Fruit fly (Drosophila melanogaster): ENCODE data around the gene CG15042.
A peak's percentile ranks its signal among the peaks of the same experiment; 100 is the strongest.

CG15042 gene

DNA sequence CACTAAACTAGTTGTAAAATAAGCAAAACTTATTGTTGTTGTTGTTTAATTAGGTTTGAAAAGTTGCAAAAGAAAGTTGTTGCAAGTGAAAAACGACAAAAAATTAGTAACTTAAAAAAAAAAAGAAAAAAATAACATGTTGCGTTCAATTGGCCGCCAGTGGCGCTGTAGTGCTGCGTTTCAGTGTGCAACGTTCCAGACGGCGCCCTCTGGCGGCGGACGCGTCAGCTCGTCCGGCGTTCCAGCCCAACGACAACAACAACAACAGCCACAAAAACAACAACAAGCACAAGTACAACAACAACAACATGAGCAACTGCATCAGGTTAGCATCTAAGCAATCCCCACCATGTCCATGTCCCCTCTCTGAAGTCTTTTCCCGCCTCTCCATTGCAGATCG is 10.7 kb downstream of the CG15042 start (continued):
- TF ChIP-seq MTF-1 (GFP tag; optimal IDR thresholded peaks at IDR 0.05; ENCODE audit: borderline replicate concordance) (peak; percentile 42), CG8359 (GFP tag; optimal IDR thresholded peaks at IDR 0.05; ENCODE audit: borderline replicate concordance) (no peak), CG9797 (GFP tag; optimal IDR thresholded peaks at IDR 0.05) (no peak), eve (GFP tag; optimal IDR thresholded peaks at IDR 0.05) (no peak), CG17612 (GFP tag; IDR thresholded peaks at IDR 0.05) (no peak), psq (GFP tag; optimal IDR thresholded peaks at IDR 0.05) (no peak), CG32767 (GFP tag; IDR thresholded peaks at IDR 0.05) (no peak), Dref (GFP tag; IDR thresholded peaks at IDR 0.05) (no peak), kah (GFP tag; optimal IDR thresholded peaks at IDR 0.05) (no peak), zfh2 (GFP tag; optimal IDR thresholded peaks at IDR 0.05) (no peak), scrt (GFP tag; optimal IDR thresholded peaks at IDR 0.05) (no peak), CG12219 (GFP tag; optimal IDR thresholded peaks at IDR 0.05) (no peak), CG30431 (GFP tag; optimal IDR thresholded peaks at IDR 0.05) (no peak), Med (GFP tag) (peak; percentile 87), CG4820 (GFP tag; optimal IDR thresholded peaks at IDR 0.05) (peak; percentile 6), CG17359 (tag; optimal IDR thresholded peaks at IDR 0.05) (peak; percentile 92), CG11560 (tag; IDR thresholded peaks at IDR 0.05) (no peak), abd-A (tag; optimal IDR thresholded peaks at IDR 0.05) (no peak), CG12104 (GFP tag; optimal IDR thresholded peaks at IDR 0.05) (no peak), CG13894 (tag; optimal IDR thresholded peaks at IDR 0.05) (no peak), CG5245 (GFP tag; optimal IDR thresholded peaks at IDR 0.05) (peak; percentile 24), CG2202 (tag; optimal IDR thresholded peaks at IDR 0.05) (no peak), CG30020 (tag; optimal IDR thresholded peaks at IDR 0.05) (no peak), gce (GFP tag; IDR thresholded peaks at IDR 0.05) (0 out of 3 replicates have a peak, but pooled peaks have one; percentile 49), CrebB (tag; optimal IDR thresholded peaks at IDR 0.05) (no peak), btn (GFP tag; optimal IDR thresholded peaks at IDR 0.05) (no peak), esg (GFP tag; conservative IDR thresholded peaks at IDR 0.05) (no peak), sna (GFP tag; IDR thresholded peaks at IDR 0.05; ENCODE audit: partially characterized antibody) (no peak), CG14860 (GFP tag; IDR thresholded peaks at IDR 0.05; ENCODE audit: partially characterized antibody) (no peak), klu (GFP tag; IDR thresholded peaks at IDR 0.05) (no peak), kni (GFP tag; optimal IDR thresholded peaks at IDR 0.05) (no peak), CG4707 (GFP tag; optimal IDR thresholded peaks at IDR 0.05) (peak; percentile 5), Opbp (GFP tag; IDR thresholded peaks at IDR 0.05; ENCODE audit: partially characterized antibody) (no peak), knrl (GFP tag; IDR thresholded peaks at IDR 0.05; ENCODE audit: partially characterized antibody) (peak; percentile 33; the same call in 1 of the 3 replicates), caup (GFP tag; optimal IDR thresholded peaks at IDR 0.05; ENCODE audit: severe bottlenecking) (no peak), CG6272 (GFP tag; IDR thresholded peaks at IDR 0.05) (no peak), Doc3 (GFP tag; IDR thresholded peaks at IDR 0.05; ENCODE audit: partially characterized antibody) (no peak), az2 (GFP tag; optimal IDR thresholded peaks at IDR 0.05) (peak; percentile 46), D19A (tag; optimal IDR thresholded peaks at IDR 0.05) (peak; percentile 15), Meics (GFP tag; optimal IDR thresholded peaks at IDR 0.05) (no peak), CG6813 (GFP tag; optimal IDR thresholded peaks at IDR 0.05) (no peak), CG33213 (GFP tag; optimal IDR thresholded peaks at IDR 0.05) (no peak), pros (GFP tag; optimal IDR thresholded peaks at IDR 0.05) (no peak), CG17912 (GFP tag; optimal IDR thresholded peaks at IDR 0.05) (no peak), Ravus (GFP tag; IDR thresholded peaks at IDR 0.05) (no peak), CG16863 (GFP tag; optimal IDR thresholded peaks at IDR 0.05) (no peak), CG17385 (GFP tag; optimal IDR thresholded peaks at IDR 0.05) (peak; percentile 29), fru (optimal IDR thresholded peaks at IDR 0.05) (no peak), Sox102F (GFP tag; optimal IDR thresholded peaks at IDR 0.05) (peak; percentile 45), aop (GFP tag; IDR thresholded peaks at IDR 0.05) (no peak), CG2199 (GFP tag; IDR thresholded peaks at IDR 0.05) (peak; percentile 83; the same call in 2 of the 3 replicates)
